Fruit fly (Drosophila melanogaster): Measurements from ENCODE around the gene CG44198.

The CG44198 gene

DNA sequence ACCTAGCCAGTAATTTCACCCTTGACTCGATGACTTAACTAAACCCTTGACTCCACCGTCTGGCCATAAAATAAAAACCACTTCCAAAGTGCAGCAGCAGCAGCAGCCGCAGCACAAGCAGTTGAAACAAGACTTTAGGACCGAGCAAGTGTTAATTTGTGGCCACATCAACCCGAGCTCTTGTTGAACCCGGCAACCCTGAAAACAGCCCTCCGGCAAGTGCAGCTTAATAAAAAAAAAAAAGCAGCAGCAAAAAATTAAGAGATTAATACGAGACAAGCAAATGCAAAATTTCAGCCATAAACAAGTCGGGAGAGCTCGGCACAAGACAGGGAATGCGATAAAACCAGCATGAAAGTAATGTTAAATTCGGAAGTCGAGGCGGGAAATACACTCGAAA, 14.1 kb downstream of the CG44198 start:
- TF ChIP-seq CG4496 (GFP tag; IDR thresholded peaks at IDR 0.05) (no peak), EcR (GFP tag; optimal IDR thresholded peaks at IDR 0.05) (no peak), CG14655 (GFP tag; optimal IDR thresholded peaks at IDR 0.05) (no peak), rn (GFP tag; IDR thresholded peaks at IDR 0.05) (no peak), Ets98B (GFP tag; IDR thresholded peaks at IDR 0.05) (no peak)

DNA sequence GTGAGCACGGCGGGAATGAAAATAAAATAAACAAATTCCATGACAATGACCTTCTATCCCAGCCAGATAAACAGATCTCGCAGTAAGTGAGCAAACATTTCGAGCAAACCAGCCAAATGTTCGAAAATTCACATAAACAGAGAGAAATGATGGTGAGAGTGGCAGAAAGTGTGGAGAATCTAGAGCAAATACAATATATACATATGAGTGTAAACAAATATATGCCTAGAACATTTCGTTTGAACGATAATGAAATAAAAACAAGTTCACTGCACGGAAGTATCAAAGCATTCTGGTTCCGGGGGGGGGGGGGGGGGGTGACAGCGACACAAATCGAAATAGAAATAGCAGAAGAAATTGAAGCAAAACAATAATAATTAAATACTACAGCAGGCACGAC, 17.5 kb downstream of the CG44198 start:
- no peak for TF ChIP-seq CG12605 (GFP tag; IDR thresholded peaks at IDR 0.05)
- no peak for TF ChIP-seq rn (GFP tag; IDR thresholded peaks at IDR 0.05)
- TF ChIP-seq CG32121 (GFP tag; IDR thresholded peaks at IDR 0.05), result no peak
- TF ChIP-seq Pif1B (GFP tag; optimal IDR thresholded peaks at IDR 0.05), result no peak
- no peak for TF ChIP-seq gl (tag; optimal IDR thresholded peaks at IDR 0.05)
- no peak for TF ChIP-seq CG13204 (GFP tag; optimal IDR thresholded peaks at IDR 0.05)
- TF ChIP-seq Pif1A (GFP tag; optimal IDR thresholded peaks at IDR 0.05), result no peak
- TF ChIP-seq CG4496 (GFP tag; IDR thresholded peaks at IDR 0.05), result no peak
- TF ChIP-seq D1 (tag; optimal IDR thresholded peaks at IDR 0.05), result no peak

DNA sequence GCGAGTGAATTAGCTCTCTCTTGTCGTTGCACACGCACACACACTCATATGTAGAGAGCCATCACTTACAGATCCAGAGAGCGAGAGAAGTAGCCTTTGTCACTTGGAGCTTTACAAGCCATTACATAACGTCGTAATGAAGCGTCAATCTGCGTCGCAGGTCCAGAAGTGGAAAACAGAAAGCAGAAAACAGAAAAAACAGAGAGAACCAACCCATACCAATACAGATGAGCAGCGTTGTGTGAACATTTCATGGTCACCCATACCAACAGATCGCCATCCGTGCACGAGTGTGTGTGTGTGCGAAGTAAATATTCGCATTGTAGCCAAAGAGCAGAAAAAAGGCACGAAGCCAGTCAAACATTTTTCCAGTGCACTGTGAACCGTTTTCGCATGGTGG, 20.6 kb downstream of the CG44198 start:
- TF ChIP-seq Ets98B (GFP tag; IDR thresholded peaks at IDR 0.05) (peak; percentile 12; the same call in 1 of the 2 replicates), CG10348 (GFP tag; IDR thresholded peaks at IDR 0.05) (no peak), CG8301 (tag; optimal IDR thresholded peaks at IDR 0.05) (no peak), fd96Ca (GFP tag; IDR thresholded peaks at IDR 0.05) (peak; percentile 46; the same call in 1 of the 3 replicates), rn (GFP tag; IDR thresholded peaks at IDR 0.05) (no peak), CG17806 (tag; optimal IDR thresholded peaks at IDR 0.05) (peak; percentile 8), CG4496 (GFP tag; IDR thresholded peaks at IDR 0.05) (peak; percentile 43; the same call in 1 of the 3 replicates), EcR (GFP tag; optimal IDR thresholded peaks at IDR 0.05) (peak; percentile 69), CG12605 (GFP tag; IDR thresholded peaks at IDR 0.05) (peak; percentile 41; the same call in 1 of the 2 replicates), CG13204 (GFP tag; optimal IDR thresholded peaks at IDR 0.05) (peak; percentile 50), Snoo (tag; optimal IDR thresholded peaks at IDR 0.05) (no peak), CG14655 (GFP tag; optimal IDR thresholded peaks at IDR 0.05) (no peak), CG9948 (tag; optimal IDR thresholded peaks at IDR 0.05) (no peak), CG32121 (GFP tag; IDR thresholded peaks at IDR 0.05) (no peak), CG8159 (tag; optimal IDR thresholded peaks at IDR 0.05) (peak; percentile 22), D1 (tag; optimal IDR thresholded peaks at IDR 0.05) (no peak), Pif1B (GFP tag; optimal IDR thresholded peaks at IDR 0.05) (no peak), CG15710 (tag; optimal IDR thresholded peaks at IDR 0.05) (no peak), gl (tag; optimal IDR thresholded peaks at IDR 0.05) (peak; percentile 72), Pif1A (GFP tag; optimal IDR thresholded peaks at IDR 0.05) (no peak), CG34367 (tag; optimal IDR thresholded peaks at IDR 0.05) (peak; percentile 22)

DNA sequence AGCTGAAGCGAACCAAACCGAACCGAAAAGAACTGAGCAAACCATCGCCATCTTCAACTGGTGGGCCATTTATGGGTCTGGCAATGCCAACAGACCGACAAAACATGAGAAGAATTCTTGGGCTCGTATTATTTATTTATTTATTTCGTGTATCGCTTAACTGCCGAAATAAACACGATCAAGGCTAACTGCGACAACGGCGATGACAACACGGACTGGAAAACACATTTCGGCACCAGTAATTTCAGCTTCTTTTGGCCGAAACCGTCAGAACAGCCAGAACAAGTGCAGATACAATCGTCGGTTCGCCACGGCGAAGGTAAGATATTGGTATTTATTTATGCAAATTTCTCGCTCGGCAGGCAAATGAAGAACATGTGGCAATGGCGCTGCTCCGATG, 21.7 kb downstream of the CG44198 start:
- no peak for TF ChIP-seq EcR (GFP tag; optimal IDR thresholded peaks at IDR 0.05)
- no peak for TF ChIP-seq CG13204 (GFP tag; optimal IDR thresholded peaks at IDR 0.05)
- no peak for TF ChIP-seq CG14655 (GFP tag; optimal IDR thresholded peaks at IDR 0.05)
- TF ChIP-seq CG12605 (GFP tag; IDR thresholded peaks at IDR 0.05), result no peak
- no peak for TF ChIP-seq CG8159 (tag; optimal IDR thresholded peaks at IDR 0.05)
- no peak for TF ChIP-seq Pif1B (GFP tag; optimal IDR thresholded peaks at IDR 0.05)
- TF ChIP-seq CG32121 (GFP tag; IDR thresholded peaks at IDR 0.05), result no peak
- no peak for TF ChIP-seq Snoo (tag; optimal IDR thresholded peaks at IDR 0.05)
- no peak for TF ChIP-seq CG34367 (tag; optimal IDR thresholded peaks at IDR 0.05)
- TF ChIP-seq gl (tag; optimal IDR thresholded peaks at IDR 0.05), result no peak
- no peak for TF ChIP-seq Pif1A (GFP tag; optimal IDR thresholded peaks at IDR 0.05)
- TF ChIP-seq D1 (tag; optimal IDR thresholded peaks at IDR 0.05), result no peak

DNA sequence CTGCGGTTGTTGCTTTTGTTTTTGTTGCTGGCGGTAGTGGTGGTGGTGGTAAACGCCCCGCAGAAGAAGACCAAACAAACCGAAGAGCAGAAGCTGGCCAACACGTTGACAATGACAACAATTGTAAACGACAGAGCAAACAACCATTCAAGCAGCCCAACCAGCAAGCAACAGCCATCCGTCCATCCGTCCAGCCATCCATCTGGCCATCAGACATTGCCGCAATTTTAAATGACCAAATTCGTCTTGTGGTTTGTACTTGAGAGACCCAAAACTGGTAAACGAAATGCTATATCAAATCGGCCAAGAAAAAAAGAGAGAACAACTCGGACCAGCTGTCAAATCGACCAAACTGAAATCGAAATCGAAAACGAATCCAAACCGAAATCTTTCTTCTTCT, 23.1 kb downstream of the CG44198 start:
- TF ChIP-seq Pif1A (GFP tag; optimal IDR thresholded peaks at IDR 0.05) (no peak), EcR (GFP tag; optimal IDR thresholded peaks at IDR 0.05) (no peak), CG32121 (GFP tag; IDR thresholded peaks at IDR 0.05) (no peak), Pif1B (GFP tag; optimal IDR thresholded peaks at IDR 0.05) (no peak), gl (tag; optimal IDR thresholded peaks at IDR 0.05) (no peak), Snoo (tag; optimal IDR thresholded peaks at IDR 0.05) (no peak), CG13204 (GFP tag; optimal IDR thresholded peaks at IDR 0.05) (no peak), CG12605 (GFP tag; IDR thresholded peaks at IDR 0.05) (no peak), CG14655 (GFP tag; optimal IDR thresholded peaks at IDR 0.05) (no peak), D1 (tag; optimal IDR thresholded peaks at IDR 0.05) (no peak)

DNA sequence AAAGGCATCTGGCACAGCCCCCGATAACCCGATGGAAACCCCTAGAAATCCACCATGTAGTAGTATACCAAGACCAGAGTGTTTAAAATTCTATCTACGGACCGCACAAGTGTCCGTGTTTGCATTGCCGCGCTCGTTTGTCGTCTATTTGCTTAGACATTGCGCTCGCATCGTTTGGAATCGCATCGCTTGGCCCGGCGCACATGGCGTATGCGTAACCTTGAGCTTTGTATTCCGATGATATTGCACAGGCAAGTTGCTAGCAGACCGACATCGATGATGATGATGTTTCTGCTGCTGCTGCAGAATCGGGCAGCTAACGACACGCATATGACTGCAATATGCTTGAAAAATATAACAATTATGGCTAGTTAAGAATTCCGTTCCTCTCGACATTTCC, 30.4 kb downstream of the CG44198 start:
- TF ChIP-seq CG15710 (tag; optimal IDR thresholded peaks at IDR 0.05) (no peak), CG14655 (GFP tag; optimal IDR thresholded peaks at IDR 0.05) (no peak), CG4496 (GFP tag; IDR thresholded peaks at IDR 0.05) (0 out of 3 replicates have a peak, but pooled peaks have one; percentile 29)

DNA sequence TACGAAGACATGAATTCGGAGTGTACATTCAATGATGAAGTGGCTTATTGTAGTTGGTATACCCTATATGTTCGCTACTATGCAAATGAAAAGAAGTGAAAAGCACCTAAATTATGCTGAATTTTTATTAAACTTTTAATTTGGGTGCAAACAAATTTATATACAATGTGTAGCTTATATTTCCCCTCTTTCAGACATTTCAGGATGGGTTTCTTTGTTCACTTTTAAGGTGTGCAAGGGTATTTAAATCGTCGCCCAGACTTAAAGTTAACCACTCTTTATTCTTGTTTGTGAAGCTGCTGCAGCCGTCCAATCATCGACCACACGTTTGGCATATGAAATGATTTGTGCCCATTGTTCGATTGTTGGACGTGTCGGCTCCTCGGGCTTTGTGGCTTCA, 32.2 kb downstream of the CG44198 start:
- TF ChIP-seq CG8159 (tag; optimal IDR thresholded peaks at IDR 0.05) (peak; percentile 13), CG9948 (tag; optimal IDR thresholded peaks at IDR 0.05) (peak; percentile 7), CG15710 (tag; optimal IDR thresholded peaks at IDR 0.05) (peak; percentile 15), CG10348 (GFP tag; IDR thresholded peaks at IDR 0.05) (no peak)

Data from whole organism, pupa.